Worm (Caenorhabditis elegans) whole organism, midembryonic: ENCODE measurements around the gene cysl-2.

Experiments
- T22C8.4 ChIP-seq: fragments of 200-800 bp; sonication (Bioruptor generic); IDR thresholded peaks from 2 replicates; pipeline ENCODE4 v1.3.6; 2022; ENCODE audit warnings: missing genetic modification characterization, missing compliant biosample characterization
- cog-1 ChIP-seq: sonication (generic microtip); optimal IDR thresholded peaks from 2 replicates; lab custom pipeline; 2016; ENCODE audit warnings: missing genetic modification characterization, missing compliant biosample characterization
- flt-1 ChIP-seq: fragments of 200-800 bp; sonication (Bioruptor generic); IDR thresholded peaks from 2 replicates; pipeline ENCODE4 v1.3.6; 2022; ENCODE audit warnings: missing genetic modification characterization, missing compliant biosample characterization
- tab-1 ChIP-seq: fragments of 200-800 bp; sonication (Bioruptor generic); IDR thresholded peaks from 2 replicates; pipeline ENCODE4 v1.3.6; 2022; ENCODE audit warnings: missing genetic modification characterization, missing compliant biosample characterization
- ztf-29 ChIP-seq: fragments of 200-800 bp; sonication (Bioruptor generic); IDR thresholded peaks from 2 replicates; pipeline ENCODE4 v1.3.6; 2022; ENCODE audit warnings: missing genetic modification reagents, missing genetic modification characterization, missing compliant biosample characterization

ce11 chrII:14479583-14480245 is 14.5 kb downstream of the cysl-2 start, which contains the start of gene C13B4.1:
- TF ChIP-seq T22C8.4 (no peak), flt-1 (GFP tag; lab: Robert Waterston, UW) (no peak), tab-1 (GFP tag; lab: Robert Waterston, UW) (no peak), cog-1 (no peak), ztf-29 (GFP tag; lab: Robert Waterston, UW) (no peak)
